Worm (Caenorhabditis elegans) whole organism, young adult: ENCODE measurements around the gene cyp-31A5.

Experiments
- B0336.3 ChIP-seq: fragments of 200-800 bp; sonication (Bioruptor generic); IDR thresholded peaks from 2 replicates; pipeline ENCODE4 v1.3.6; 2022; ENCODE audit warnings: missing genetic modification characterization, missing compliant biosample characterization
- C06A6.2 ChIP-seq: fragments of 200-800 bp; sonication (Bioruptor generic); conservative IDR thresholded peaks from 2 replicates; pipeline ENCODE4 v1.3.6; 2022; ENCODE audit warnings: missing genetic modification characterization, missing compliant biosample characterization
- C17E4.6 ChIP-seq: fragments of 200-800 bp; sonication (Bioruptor generic); IDR thresholded peaks from 2 replicates; pipeline ENCODE4 v1.3.6; 2022; ENCODE audit warnings: missing genetic modification reagents, missing genetic modification characterization, missing compliant biosample characterization
- F10E7.11 ChIP-seq: sonication (generic microtip); optimal IDR thresholded peaks from 2 replicates; lab custom pipeline; 2017; ENCODE audit warnings: mild to moderate bottlenecking, missing genetic modification characterization, moderate library complexity, missing compliant biosample characterization
- F23B12.7 ChIP-seq: sonication (generic microtip); optimal IDR thresholded peaks from 2 replicates; lab custom pipeline; 2017; ENCODE audit warnings: missing genetic modification characterization, mild to moderate bottlenecking, missing compliant biosample characterization, antibody characterized with exemption, moderate library complexity; ENCODE audit not compliant: insufficient read depth
- F33H1.4 ChIP-seq: fragments of 200-800 bp; sonication (Bioruptor generic); IDR thresholded peaks from 2 replicates; pipeline ENCODE4 v1.3.6; 2022; ENCODE audit warnings: missing genetic modification reagents, missing genetic modification characterization, missing compliant biosample characterization
- F37B4.10 ChIP-seq: fragments of 200-800 bp; sonication (Bioruptor generic); IDR thresholded peaks from 2 replicates; pipeline ENCODE4 v1.3.6; 2022; ENCODE audit warnings: missing genetic modification characterization, missing compliant biosample characterization
- F52B5.7 ChIP-seq: sonication (generic microtip); optimal IDR thresholded peaks from 2 replicates; lab custom pipeline; 2016; ENCODE audit warnings: mild to moderate bottlenecking, missing genetic modification characterization, missing compliant biosample characterization
- T07F8.4 ChIP-seq: sonication (generic microtip); optimal IDR thresholded peaks from 2 replicates; lab custom pipeline; 2016; ENCODE audit warnings: mild to moderate bottlenecking, missing genetic modification characterization, moderate library complexity, missing compliant biosample characterization
- T26A5.8 ChIP-seq: sonication (generic microtip); optimal IDR thresholded peaks from 2 replicates; lab custom pipeline; 2016; ENCODE audit warnings: missing genetic modification characterization, missing compliant biosample characterization
- Y53F4B.3 ChIP-seq: fragments of 200-800 bp; sonication (Bioruptor generic); IDR thresholded peaks from 2 replicates; pipeline ENCODE4 v1.3.6; 2022; ENCODE audit warnings: missing genetic modification reagents, missing genetic modification characterization, missing compliant biosample characterization
- akir-1 ChIP-seq: fragments of 200-800 bp; sonication (Bioruptor generic); optimal IDR thresholded peaks from 2 replicates; lab custom pipeline; 2018; ENCODE audit warnings: mild to moderate bottlenecking, missing genetic modification characterization, moderate library complexity, missing compliant biosample characterization
- aptf-3 ChIP-seq: fragments of 200-800 bp; sonication (Bioruptor generic); IDR thresholded peaks from 2 replicates; pipeline ENCODE4 v1.3.6; 2022; ENCODE audit warnings: missing genetic modification characterization, missing compliant biosample characterization
- athp-1 ChIP-seq: sonication (generic microtip); optimal IDR thresholded peaks from 2 replicates; lab custom pipeline; 2017; ENCODE audit warnings: mild to moderate bottlenecking, missing genetic modification characterization, missing compliant biosample characterization
- attf-5 ChIP-seq: fragments of 200-800 bp; sonication (Bioruptor generic); optimal IDR thresholded peaks from 2 replicates; lab custom pipeline; 2018; ENCODE audit warnings: mild to moderate bottlenecking, missing genetic modification characterization, missing compliant biosample characterization
- ceh-58 ChIP-seq: fragments of 200-800 bp; sonication (Bioruptor generic); IDR thresholded peaks from 2 replicates; pipeline ENCODE4 v1.3.6; 2022; ENCODE audit warnings: missing genetic modification characterization, missing compliant biosample characterization
- ceh-91 ChIP-seq: fragments of 200-800 bp; sonication (Bioruptor generic); IDR thresholded peaks from 2 replicates; pipeline ENCODE4 v1.3.6; 2022; ENCODE audit warnings: missing genetic modification reagents, missing genetic modification characterization, missing compliant biosample characterization
- die-1 ChIP-seq: sonication (generic microtip); optimal IDR thresholded peaks from 2 replicates; lab custom pipeline; 2016; ENCODE audit warnings: missing genotype, mild to moderate bottlenecking, missing genetic modification characterization, missing compliant biosample characterization
- dpff-1 ChIP-seq: sonication (generic microtip); optimal IDR thresholded peaks from 2 replicates; lab custom pipeline; 2017; ENCODE audit warnings: mild to moderate bottlenecking, missing genetic modification characterization, missing compliant biosample characterization
- efl-1 ChIP-seq: fragments of 150-350 bp; optimal IDR thresholded peaks from 2 replicates; lab custom pipeline; 2014; ENCODE audit warnings: missing biosample characterization, missing genetic modification reagents, missing genetic modification characterization
- egl-18 ChIP-seq: fragments of 200-800 bp; sonication (Bioruptor generic); IDR thresholded peaks from 2 replicates; pipeline ENCODE4 v1.3.6; 2022; ENCODE audit warnings: missing genetic modification reagents, missing genetic modification characterization, missing compliant biosample characterization
- egl-44 ChIP-seq: fragments of 200-800 bp; sonication (Bioruptor generic); IDR thresholded peaks from 2 replicates; pipeline ENCODE4 v1.3.6; 2022; ENCODE audit warnings: missing genetic modification reagents, missing genetic modification characterization, missing compliant biosample characterization
- egrh-3 ChIP-seq: fragments of 200-800 bp; sonication (Bioruptor generic); IDR thresholded peaks from 2 replicates; pipeline ENCODE4 v1.3.6; 2022; ENCODE audit warnings: missing genetic modification reagents, missing genetic modification characterization, missing compliant biosample characterization
- ekl-4 ChIP-seq: fragments of 200-800 bp; sonication (Bioruptor generic); IDR thresholded peaks from 2 replicates; pipeline ENCODE4 v1.3.6; 2022; ENCODE audit warnings: missing genetic modification reagents, missing genetic modification characterization, missing compliant biosample characterization
- fkh-3 ChIP-seq: sonication (generic microtip); optimal IDR thresholded peaks from 2 replicates; lab custom pipeline; 2016; ENCODE audit warnings: mild to moderate bottlenecking, missing genetic modification characterization, missing compliant biosample characterization
- hlh-26 ChIP-seq: fragments of 200-800 bp; sonication (Bioruptor generic); conservative IDR thresholded peaks from 2 replicates; pipeline ENCODE4 v1.3.6; 2022; ENCODE audit warnings: missing genetic modification reagents, missing genetic modification characterization, missing compliant biosample characterization
- hsf-1 ChIP-seq: fragments of 200-800 bp; sonication (Bioruptor generic); IDR thresholded peaks from 2 replicates; pipeline ENCODE4 v1.3.6; 2022; ENCODE audit warnings: missing genetic modification reagents, missing genetic modification characterization, missing compliant biosample characterization
- let-607 ChIP-seq, 2 experiments: fragments of 200-800 bp in 1 of 2; sonication (Bioruptor generic) in 1 of 2; sonication (generic microtip) in 1 of 2; optimal IDR thresholded peaks; 2 replicates each; lab custom pipeline; 2016 to 2018; ENCODE audit warnings: mild to moderate bottlenecking in 2 of 2, missing compliant biosample characterization in 2 of 2, missing genetic modification characterization in 2 of 2, moderate library complexity in 2 of 2, missing genotype in 1 of 2
- lin-54 ChIP-seq: fragments of 200-800 bp; sonication (Bioruptor generic); optimal IDR thresholded peaks from 2 replicates; lab custom pipeline; 2018; ENCODE audit warnings: mild to moderate bottlenecking, missing genetic modification characterization, missing compliant biosample characterization
- lir-1 ChIP-seq: fragments of 200-800 bp; sonication (Bioruptor generic); conservative IDR thresholded peaks from 2 replicates; pipeline ENCODE4 v1.3.6; 2022; ENCODE audit warnings: missing genetic modification reagents, missing genetic modification characterization, missing compliant biosample characterization
- lsl-1 ChIP-seq: fragments of 200-800 bp; sonication (Bioruptor generic); optimal IDR thresholded peaks from 2 replicates; lab custom pipeline; 2018; ENCODE audit warnings: mild to moderate bottlenecking, missing genetic modification characterization, moderate library complexity, missing compliant biosample characterization
- madf-3 ChIP-seq: fragments of 200-800 bp; sonication (Bioruptor generic); IDR thresholded peaks from 2 replicates; pipeline ENCODE4 v1.3.6; 2022; ENCODE audit warnings: missing genetic modification reagents, missing genetic modification characterization, missing compliant biosample characterization
- madf-6 ChIP-seq: fragments of 200-800 bp; sonication (Bioruptor generic); IDR thresholded peaks from 2 replicates; pipeline ENCODE4 v1.3.6; 2022; ENCODE audit warnings: missing genetic modification reagents, missing genetic modification characterization, missing compliant biosample characterization
- nfya-1 ChIP-seq: sonication (generic microtip); optimal IDR thresholded peaks from 2 replicates; lab custom pipeline; 2017; ENCODE audit warnings: antibody characterized with exemption, missing compliant biosample characterization, missing genetic modification characterization, borderline replicate concordance; ENCODE audit not compliant: insufficient read depth
- nfyb-1 ChIP-seq: fragments of 200-800 bp; sonication (Bioruptor generic); IDR thresholded peaks from 2 replicates; pipeline ENCODE4 v1.3.6; 2022; ENCODE audit warnings: missing genetic modification reagents, missing genetic modification characterization, missing compliant biosample characterization
- nhr-120 ChIP-seq: fragments of 200-800 bp; sonication (Bioruptor generic); IDR thresholded peaks from 2 replicates; pipeline ENCODE4 v1.3.6; 2022; ENCODE audit warnings: missing genetic modification characterization, missing compliant biosample characterization
- rcor-1 ChIP-seq: fragments of 200-800 bp; sonication (Bioruptor generic); IDR thresholded peaks from 2 replicates; pipeline ENCODE4 v1.3.6; 2022; ENCODE audit warnings: missing genetic modification reagents, missing genetic modification characterization, missing compliant biosample characterization
- repo-1 ChIP-seq: sonication (generic microtip); optimal IDR thresholded peaks from 2 replicates; lab custom pipeline; 2017; ENCODE audit warnings: mild to moderate bottlenecking, missing genetic modification characterization, missing compliant biosample characterization
- sdz-38 ChIP-seq: sonication (generic microtip); optimal IDR thresholded peaks from 2 replicates; lab custom pipeline; 2016; ENCODE audit warnings: missing genotype, missing genetic modification characterization, missing compliant biosample characterization
- sea-2 ChIP-seq: fragments of 200-800 bp; sonication (Bioruptor generic); IDR thresholded peaks from 2 replicates; pipeline ENCODE4 v1.3.6; 2022; ENCODE audit warnings: missing genetic modification characterization, missing compliant biosample characterization
- snpc-1.3 ChIP-seq: sonication (generic microtip); optimal IDR thresholded peaks from 2 replicates; lab custom pipeline; 2017; ENCODE audit warnings: missing genetic modification characterization, mild to moderate bottlenecking, missing compliant biosample characterization, antibody characterized with exemption, moderate library complexity, missing genotype, missing genetic modification reagents; ENCODE audit not compliant: insufficient read depth
- snpc-3.4 ChIP-seq: sonication (generic microtip); optimal IDR thresholded peaks from 2 replicates; lab custom pipeline; 2017; ENCODE audit warnings: missing genetic modification characterization, mild to moderate bottlenecking, missing compliant biosample characterization, antibody characterized with exemption, moderate library complexity, missing genotype, missing genetic modification reagents
- snpc-4 ChIP-seq, 5 experiments: fragments of 150-350 bp in 1 of 5; sonication (generic microtip) in 4 of 5; optimal IDR thresholded peaks; 2 replicates each; lab custom pipeline; 2014 to 2018; ENCODE audit warnings: missing genetic modification characterization in 5 of 5, missing biosample characterization in 3 of 5, antibody characterized with exemption in 2 of 5, mild to moderate bottlenecking in 2 of 5, missing compliant biosample characterization in 2 of 5, missing genotype in 2 of 5, moderate library complexity in 2 of 5, missing genetic modification reagents in 1 of 5
- tbp1 ChIP-seq: fragments of 200-800 bp; sonication (Bioruptor generic); optimal IDR thresholded peaks from 2 replicates; lab custom pipeline; 2018; ENCODE audit warnings: mild to moderate bottlenecking, missing genetic modification characterization, missing compliant biosample characterization
- xnd-1 ChIP-seq: sonication (generic microtip); optimal IDR thresholded peaks from 2 replicates; lab custom pipeline; 2016; ENCODE audit warnings: missing genotype, missing genetic modification reagents, missing genetic modification characterization, missing compliant biosample characterization
- zim-3 ChIP-seq: sonication (generic microtip); optimal IDR thresholded peaks from 2 replicates; lab custom pipeline; 2017; ENCODE audit warnings: mild to moderate bottlenecking, missing genetic modification characterization, moderate library complexity, missing compliant biosample characterization
- ztf-26 ChIP-seq: sonication (generic microtip); optimal IDR thresholded peaks from 2 replicates; lab custom pipeline; 2017; ENCODE audit warnings: missing genetic modification characterization, missing compliant biosample characterization

cyp-31A5 gene

ce11 chrIV:13400456-13401364, at the start of gene cyp-31A5, which contains the start of gene memi-2:
Gene cyp-31A5, plus strand, starts transcription at chrIV:13401289.
Gene memi-2, minus strand, starts transcription at chrIV:13400506.
- TF ChIP-seq repo-1 (tag; lab: Kevin White, UChicago) (no peak), B0336.3 (GFP tag; lab: Robert Waterston, UW) (no peak), Y53F4B.3 (no peak), madf-3 (GFP tag; lab: Robert Waterston, UW) (no peak), snpc-1.3 (peak; percentile 17), hlh-26 (GFP tag; lab: Robert Waterston, UW) (no peak), let-607 (tag; optimal IDR thresholded peaks at IDR 0.05; lab: Kevin White, UChicago) (no peak), efl-1 (GFP tag; lab: Kevin White, UChicago) (peak; percentile 64), dpff-1 (tag; lab: Kevin White, UChicago) (no peak), snpc-4 (GFP tag; optimal IDR thresholded peaks at IDR 0.05; lab: Kevin White, UChicago) (no peak), snpc-4 (tag; optimal IDR thresholded peaks at IDR 0.05; lab: Kevin White, UChicago) (peak in 1 of 4 experiments; percentile 36), nhr-120 (GFP tag; lab: Robert Waterston, UW) (no peak), C17E4.6 (GFP tag; lab: Robert Waterston, UW) (no peak), xnd-1 (tag; lab: Kevin White, UChicago) (no peak), nfyb-1 (no peak), ekl-4 (no peak), C06A6.2 (GFP tag; lab: Robert Waterston, UW) (no peak), egl-18 (no peak), ceh-58 (no peak), akir-1 (GFP tag; lab: Kevin White, UChicago) (no peak), F23B12.7 (no peak), egrh-3 (GFP tag; lab: Robert Waterston, UW) (no peak), aptf-3 (no peak), fkh-3 (tag; lab: Kevin White, UChicago) (no peak), lin-54 (GFP tag; lab: Kevin White, UChicago) (no peak), rcor-1 (GFP tag; lab: Robert Waterston, UW) (no peak), nfya-1 (tag; lab: Kevin White, UChicago) (no peak), snpc-3.4 (no peak), tbp1 (GFP tag; lab: Kevin White, UChicago) (no peak), lir-1 (GFP tag; lab: Robert Waterston, UW) (no peak), hsf-1 (GFP tag; lab: Robert Waterston, UW) (peak; percentile 89), F10E7.11 (tag; lab: Kevin White, UChicago) (no peak), zim-3 (tag; lab: Kevin White, UChicago) (no peak), madf-6 (GFP tag; lab: Robert Waterston, UW) (peak; percentile 66), attf-5 (GFP tag; lab: Kevin White, UChicago) (no peak), F33H1.4 (peak; percentile 59), sea-2 (GFP tag; lab: Robert Waterston, UW) (no peak), athp-1 (tag; lab: Kevin White, UChicago) (no peak), ceh-91 (GFP tag; lab: Robert Waterston, UW) (0 out of 2 replicates have a peak, but pooled peaks have one; percentile 32), ztf-26 (tag; lab: Kevin White, UChicago) (no peak), die-1 (no peak), T26A5.8 (tag; lab: Kevin White, UChicago) (no peak), sdz-38 (no peak), F37B4.10 (GFP tag; lab: Robert Waterston, UW) (no peak), egl-44 (GFP tag; lab: Robert Waterston, UW) (no peak), F52B5.7 (tag; lab: Kevin White, UChicago) (no peak), T07F8.4 (tag; lab: Kevin White, UChicago) (no peak), lsl-1 (GFP tag; lab: Kevin White, UChicago) (peak; percentile 81)
